Worm (Caenorhabditis elegans): ENCODE measurements around the gene F52E1.2.

Gene F52E1.2

DNA sequence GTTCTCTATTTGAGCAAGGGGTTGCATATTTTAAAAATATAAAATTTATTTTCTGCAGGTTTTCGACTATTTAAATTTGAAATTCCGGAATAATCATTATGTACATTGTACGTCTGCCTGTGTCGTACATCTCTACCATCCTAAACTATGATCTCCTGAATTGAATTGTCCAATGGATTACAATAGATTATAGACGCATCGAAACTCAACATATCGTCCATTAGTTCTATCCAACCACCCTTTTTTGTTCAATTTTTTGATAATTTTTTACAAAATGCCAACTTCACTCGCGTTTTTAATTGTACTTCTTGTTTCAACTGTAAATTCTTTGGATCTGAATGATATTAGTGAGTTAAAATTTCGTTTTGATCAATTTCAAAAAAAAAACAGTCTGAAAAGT lies at the start of gene F52E1.2:
Gene F52E1.2, plus strand, starts transcription at position 190 of the 400 bp plus-strand sequence.
- TF ChIP-seq tab-1 (GFP tag; IDR thresholded peaks at IDR 0.05) (no peak), klf-2 (GFP tag; conservative IDR thresholded peaks at IDR 0.05) (no peak), med-1 (GFP tag; optimal IDR thresholded peaks at IDR 0.05; ENCODE audit: insufficient read depth) (no peak), T22C8.4 (GFP tag; IDR thresholded peaks at IDR 0.05) (no peak), ztf-29 (GFP tag; IDR thresholded peaks at IDR 0.05) (no peak), ref-1 (GFP tag; conservative IDR thresholded peaks at IDR 0.05) (no peak), ztf-23 (GFP tag; IDR thresholded peaks at IDR 0.05) (no peak), flt-1 (GFP tag; IDR thresholded peaks at IDR 0.05) (no peak), cog-1 (tag; optimal IDR thresholded peaks at IDR 0.05) (no peak)

DNA sequence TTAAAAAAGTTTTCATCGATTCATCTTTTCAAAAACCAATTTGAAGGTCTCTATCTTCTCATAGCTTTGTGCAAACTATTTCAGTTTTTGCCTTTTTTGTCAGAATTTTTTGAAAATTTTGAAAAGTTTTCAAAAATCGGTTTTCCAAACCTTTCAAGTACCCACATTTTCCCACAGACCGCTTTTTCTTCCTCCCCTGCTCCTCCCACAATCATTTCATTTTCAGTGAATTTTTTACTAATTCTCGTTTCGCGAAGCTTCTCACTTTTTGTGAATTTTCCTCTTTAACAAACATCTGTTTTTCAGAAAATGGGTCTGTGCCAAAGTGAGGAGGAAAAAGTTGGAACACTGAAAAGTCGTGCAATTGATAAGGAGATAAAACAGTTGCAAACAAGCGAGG lies 39.7 kb upstream of the F52E1.2 start, which contains the start of gene gpa-2:
Gene gpa-2, plus strand, starts transcription at position 301 of the 400 bp plus-strand sequence.
- no peak for TF ChIP-seq ztf-29 (GFP tag; IDR thresholded peaks at IDR 0.05)
- no peak for TF ChIP-seq klf-2 (GFP tag; conservative IDR thresholded peaks at IDR 0.05)
- TF ChIP-seq ztf-23 (GFP tag; IDR thresholded peaks at IDR 0.05): no peak
- no peak for TF ChIP-seq flt-1 (GFP tag; IDR thresholded peaks at IDR 0.05)
- TF ChIP-seq med-1 (GFP tag; optimal IDR thresholded peaks at IDR 0.05; ENCODE audit: insufficient read depth): no peak
- TF ChIP-seq cog-1 (tag; optimal IDR thresholded peaks at IDR 0.05): no peak
- TF ChIP-seq tab-1 (GFP tag; IDR thresholded peaks at IDR 0.05): no peak
- TF ChIP-seq ref-1 (GFP tag; conservative IDR thresholded peaks at IDR 0.05): no peak
- no peak for TF ChIP-seq T22C8.4 (GFP tag; IDR thresholded peaks at IDR 0.05)

DNA sequence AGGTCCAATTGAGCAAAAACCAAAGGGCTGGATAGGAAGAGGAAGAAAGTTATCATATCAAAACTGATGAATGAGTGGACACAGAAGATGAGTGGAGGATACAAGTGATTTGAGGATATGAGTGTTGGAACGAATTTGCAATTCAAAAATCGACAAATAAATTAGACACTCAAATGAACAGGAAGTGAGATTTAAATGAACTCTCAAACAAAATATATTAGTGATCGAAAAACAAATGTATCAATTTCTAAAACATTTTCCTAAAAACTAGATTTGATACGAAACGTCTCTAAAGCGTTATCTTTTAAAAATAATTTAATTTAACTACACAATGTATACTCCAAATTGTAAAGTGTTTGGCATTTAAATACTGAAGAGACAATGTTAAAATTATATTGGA lies 35.0 kb upstream of the F52E1.2 start, which contains the start of gene F38E1.10:
Gene F38E1.10, minus strand, starts transcription at position 101 of the 400 bp plus-strand sequence.
- TF ChIP-seq cog-1 (tag; optimal IDR thresholded peaks at IDR 0.05): no peak
- TF ChIP-seq med-1 (GFP tag; optimal IDR thresholded peaks at IDR 0.05; ENCODE audit: insufficient read depth): no peak
- TF ChIP-seq T22C8.4 (GFP tag; IDR thresholded peaks at IDR 0.05): no peak
- TF ChIP-seq klf-2 (GFP tag; conservative IDR thresholded peaks at IDR 0.05): no peak
- TF ChIP-seq tab-1 (GFP tag; IDR thresholded peaks at IDR 0.05): no peak

ce11 chrV:8375849-8376248 lies 34.5 kb upstream of the F52E1.2 start, which contains the start of gene F38E1.3:
F38E1.3 (plus strand) TSS chrV:8376149.
- TF ChIP-seq klf-2 (GFP tag; conservative IDR thresholded peaks at IDR 0.05) (no peak), flt-1 (GFP tag; IDR thresholded peaks at IDR 0.05) (no peak), T22C8.4 (GFP tag; IDR thresholded peaks at IDR 0.05) (no peak), ref-1 (GFP tag; conservative IDR thresholded peaks at IDR 0.05) (no peak), med-1 (GFP tag; optimal IDR thresholded peaks at IDR 0.05; ENCODE audit: insufficient read depth) (no peak), ztf-23 (GFP tag; IDR thresholded peaks at IDR 0.05) (no peak), tab-1 (GFP tag; IDR thresholded peaks at IDR 0.05) (no peak), cog-1 (tag; optimal IDR thresholded peaks at IDR 0.05) (no peak), ztf-29 (GFP tag; IDR thresholded peaks at IDR 0.05) (no peak)

- TF ChIP-seq ztf-29 (GFP tag; IDR thresholded peaks at IDR 0.05) (no peak), T22C8.4 (GFP tag; IDR thresholded peaks at IDR 0.05) (no peak), ztf-23 (GFP tag; IDR thresholded peaks at IDR 0.05) (no peak), klf-2 (GFP tag; conservative IDR thresholded peaks at IDR 0.05) (no peak), tab-1 (GFP tag; IDR thresholded peaks at IDR 0.05) (no peak), ref-1 (GFP tag; conservative IDR thresholded peaks at IDR 0.05) (no peak), flt-1 (GFP tag; IDR thresholded peaks at IDR 0.05) (no peak), med-1 (GFP tag; optimal IDR thresholded peaks at IDR 0.05; ENCODE audit: insufficient read depth) (no peak), cog-1 (tag; optimal IDR thresholded peaks at IDR 0.05) (no peak)
Observed at ce11 chrV:8379206-8379605, 31.2 kb upstream of the F52E1.2 start, which contains the start of gene F52E1.5. F52E1.5 (plus strand) TSS chrV:8379506.

ce11 chrV:8380076-8380475 lies 30.3 kb upstream of the F52E1.2 start:
- TF ChIP-seq ztf-29 (GFP tag; IDR thresholded peaks at IDR 0.05) (no peak), flt-1 (GFP tag; IDR thresholded peaks at IDR 0.05) (no peak), cog-1 (tag; optimal IDR thresholded peaks at IDR 0.05) (no peak), T22C8.4 (GFP tag; IDR thresholded peaks at IDR 0.05) (no peak), med-1 (GFP tag; optimal IDR thresholded peaks at IDR 0.05; ENCODE audit: insufficient read depth) (no peak), tab-1 (GFP tag; IDR thresholded peaks at IDR 0.05) (no peak), ref-1 (GFP tag; conservative IDR thresholded peaks at IDR 0.05) (no peak), klf-2 (GFP tag; conservative IDR thresholded peaks at IDR 0.05) (no peak), ztf-23 (GFP tag; IDR thresholded peaks at IDR 0.05) (no peak)

- TF ChIP-seq ztf-29 (GFP tag; IDR thresholded peaks at IDR 0.05) (no peak), ztf-23 (GFP tag; IDR thresholded peaks at IDR 0.05) (no peak), T22C8.4 (GFP tag; IDR thresholded peaks at IDR 0.05) (no peak), klf-2 (GFP tag; conservative IDR thresholded peaks at IDR 0.05) (no peak), med-1 (GFP tag; optimal IDR thresholded peaks at IDR 0.05; ENCODE audit: insufficient read depth) (no peak), cog-1 (tag; optimal IDR thresholded peaks at IDR 0.05) (no peak), tab-1 (GFP tag; IDR thresholded peaks at IDR 0.05) (no peak), flt-1 (GFP tag; IDR thresholded peaks at IDR 0.05) (no peak), ref-1 (GFP tag; conservative IDR thresholded peaks at IDR 0.05) (no peak)
Observed at ce11 chrV:8383716-8384115, 26.7 kb upstream of the F52E1.2 start, which contains the start of gene F52E1.14. F52E1.14 (plus strand) TSS chrV:8383922.

- no peak for TF ChIP-seq flt-1 (GFP tag; IDR thresholded peaks at IDR 0.05)
- TF ChIP-seq klf-2 (GFP tag; conservative IDR thresholded peaks at IDR 0.05): no peak
- no peak for TF ChIP-seq cog-1 (tag; optimal IDR thresholded peaks at IDR 0.05)
- no peak for TF ChIP-seq ztf-23 (GFP tag; IDR thresholded peaks at IDR 0.05)
- TF ChIP-seq ref-1 (GFP tag; conservative IDR thresholded peaks at IDR 0.05): no peak
- TF ChIP-seq ztf-29 (GFP tag; IDR thresholded peaks at IDR 0.05): no peak
Observed at ce11 chrV:8384809-8385208, 25.6 kb upstream of the F52E1.2 start.

- TF ChIP-seq klf-2 (GFP tag; conservative IDR thresholded peaks at IDR 0.05) (no peak), tab-1 (GFP tag; IDR thresholded peaks at IDR 0.05) (no peak), ref-1 (GFP tag; conservative IDR thresholded peaks at IDR 0.05) (no peak), T22C8.4 (GFP tag; IDR thresholded peaks at IDR 0.05) (no peak), cog-1 (tag; optimal IDR thresholded peaks at IDR 0.05) (no peak), ztf-23 (GFP tag; IDR thresholded peaks at IDR 0.05) (no peak), ztf-29 (GFP tag; IDR thresholded peaks at IDR 0.05) (no peak), med-1 (GFP tag; optimal IDR thresholded peaks at IDR 0.05; ENCODE audit: insufficient read depth) (no peak), flt-1 (GFP tag; IDR thresholded peaks at IDR 0.05) (no peak)
Observed at ce11 chrV:8385879-8386530, 24.4 kb upstream of the F52E1.2 start, which contains the start of gene hsp-17. hsp-17 (minus strand) TSS chrV:8385929.
